Worm (Caenorhabditis elegans): ENCODE results near the gene wht-4.
A peak's percentile ranks its signal among the peaks of the same experiment; 100 is the strongest.

Gene wht-4

ce11 chrII:3322257-3322656 is 43.5 kb downstream of the wht-4 start, which contains the start of gene Y46D2A.1:
Y46D2A.1 (plus strand) TSS chrII:3322557.
- TF ChIP-seq set-16 (GFP tag; IDR thresholded peaks at IDR 0.05) (no peak), nhr-28 (tag; optimal IDR thresholded peaks at IDR 0.05) (peak; percentile 22), dmd-6 (GFP tag; IDR thresholded peaks at IDR 0.05) (0 out of 2 replicates have a peak, but pooled peaks have one; percentile 12), Y75B8A.6 (GFP tag; IDR thresholded peaks at IDR 0.05) (no peak), T26A8.4 (GFP tag; IDR thresholded peaks at IDR 0.05) (no peak), F49E8.2 (tag; optimal IDR thresholded peaks at IDR 0.05; ENCODE audit: borderline replicate concordance) (no peak)

ce11 chrII:3323179-3323578 is 44.4 kb downstream of the wht-4 start, which contains the start of gene Y46D2A.2:
Y46D2A.2 (minus strand) TSS chrII:3323279.
- TF ChIP-seq nhr-42 (GFP tag; IDR thresholded peaks at IDR 0.05) (no peak), F10B5.3 (tag; optimal IDR thresholded peaks at IDR 0.05) (no peak), spr-3 (GFP tag; optimal IDR thresholded peaks at IDR 0.05) (no peak), nhr-41 (GFP tag; IDR thresholded peaks at IDR 0.05) (no peak), snpc-1.2 (GFP tag; IDR thresholded peaks at IDR 0.05) (no peak), T20F7.1 (GFP tag; optimal IDR thresholded peaks at IDR 0.05) (no peak), F44E2.7 (GFP tag; IDR thresholded peaks at IDR 0.05) (no peak), tag-97 (GFP tag; IDR thresholded peaks at IDR 0.05) (no peak), F26F4.8 (GFP tag; conservative IDR thresholded peaks at IDR 0.05) (no peak), daf-12 (tag; optimal IDR thresholded peaks at IDR 0.05) (no peak), F49E8.2 (tag; optimal IDR thresholded peaks at IDR 0.05; ENCODE audit: borderline replicate concordance) (no peak), lin-38 (GFP tag; IDR thresholded peaks at IDR 0.05) (no peak), zfp-3 (GFP tag; conservative IDR thresholded peaks at IDR 0.05) (no peak), lim-7 (GFP tag; IDR thresholded peaks at IDR 0.05) (no peak), mdl-1 (tag; optimal IDR thresholded peaks at IDR 0.05) (no peak), nhr-48 (tag; optimal IDR thresholded peaks at IDR 0.05) (no peak), nhr-237 (tag; optimal IDR thresholded peaks at IDR 0.05) (no peak), nhr-102 (tag; optimal IDR thresholded peaks at IDR 0.05) (no peak), nhr-6 (tag; optimal IDR thresholded peaks at IDR 0.05) (no peak), php-3 (GFP tag; IDR thresholded peaks at IDR 0.05) (no peak)

- TF ChIP-seq dmd-8 (GFP tag; IDR thresholded peaks at IDR 0.05), result no peak
- TF ChIP-seq nhr-111 (GFP tag; optimal IDR thresholded peaks at IDR 0.05), result no peak
- TF ChIP-seq snpc-1.2 (GFP tag; IDR thresholded peaks at IDR 0.05), result no peak
- TF ChIP-seq F10B5.3 (tag; optimal IDR thresholded peaks at IDR 0.05), result no peak
- TF ChIP-seq zip-11 (GFP tag; IDR thresholded peaks at IDR 0.05), result no peak
- no peak for TF ChIP-seq nhr-6 (tag; optimal IDR thresholded peaks at IDR 0.05)
- no peak for TF ChIP-seq madf-9 (GFP tag; conservative IDR thresholded peaks at IDR 0.05)
- no peak for TF ChIP-seq zfp-3 (GFP tag; conservative IDR thresholded peaks at IDR 0.05)
- TF ChIP-seq lin-15B (tag; optimal IDR thresholded peaks at IDR 0.05), result no peak
- TF ChIP-seq ztf-7 (tag; optimal IDR thresholded peaks at IDR 0.05), result no peak
- no peak for TF ChIP-seq arid-1 (GFP tag; conservative IDR thresholded peaks at IDR 0.05)
- TF ChIP-seq zag-1 (tag; optimal IDR thresholded peaks at IDR 0.05), result no peak
- TF ChIP-seq lin-1 (GFP tag; IDR thresholded peaks at IDR 0.05), result no peak
- no peak for TF ChIP-seq lir-3 (tag; optimal IDR thresholded peaks at IDR 0.05)
- TF ChIP-seq pqm-1 (tag; optimal IDR thresholded peaks at IDR 0.05), result no peak
- TF ChIP-seq ctbp-1 (GFP tag; IDR thresholded peaks at IDR 0.05), result no peak
- TF ChIP-seq aly-2 (tag; optimal IDR thresholded peaks at IDR 0.05), result no peak
- no peak for TF ChIP-seq pha-4 (GFP tag; IDR thresholded peaks at IDR 0.05)
- no peak for TF ChIP-seq pha-4 (tag; optimal IDR thresholded peaks at IDR 0.05)
Observed at ce11 chrII:3327104-3327503, 48.4 kb downstream of the wht-4 start, which contains the start of gene Y46D2A.3. Y46D2A.3 (minus strand) TSS chrII:3327204.

Measured in whole organism, L4 larva.